Worm (Caenorhabditis elegans) whole organism, L3 larva: ENCODE results near the gene cest-31.

Source experiments
- R02D3.7 ChIP-seq: fragments of 150-350 bp; optimal IDR thresholded peaks from 2 replicates; lab custom pipeline; 2014; ENCODE audit warnings: missing biosample characterization, missing genetic modification characterization
- elt-3 ChIP-seq, 3 experiments: fragments of 150-350 bp in 1 of 3; sonication (generic microtip) in 2 of 3; optimal IDR thresholded peaks; 2 replicates in 2 of 3; 4 replicates in 1 of 3; lab custom pipeline; 2014 to 2017; ENCODE audit warnings: missing biosample characterization in 3 of 3, missing genetic modification characterization in 3 of 3
- jun-1 ChIP-seq: fragments of 150-350 bp; optimal IDR thresholded peaks from 2 replicates; lab custom pipeline; 2014; ENCODE audit warnings: missing biosample characterization, missing genetic modification reagents, missing genetic modification characterization
- nhr-237 ChIP-seq: fragments of 150-350 bp; optimal IDR thresholded peaks from 2 replicates; lab custom pipeline; 2014; ENCODE audit warnings: missing biosample characterization, missing genetic modification characterization
- nhr-76 ChIP-seq: fragments of 150-350 bp; sonication (generic microtip); optimal IDR thresholded peaks from 5 replicates; lab custom pipeline; 2014; ENCODE audit warnings: missing biosample characterization, missing genetic modification characterization

ce11 chrV:6699021-6699420, 25.0 kb downstream of the cest-31 start:
- TF ChIP-seq elt-3 (tag; optimal IDR thresholded peaks at IDR 0.05; lab: Kevin White, UChicago) (no peak), nhr-237 (tag; lab: Kevin White, UChicago) (no peak), nhr-76 (tag; lab: Kevin White, UChicago) (no peak), jun-1 (tag; lab: Kevin White, UChicago) (no peak), R02D3.7 (no peak)
